Fruit fly (Drosophila melanogaster): ENCODE measurements around the gene chm.
A peak's percentile ranks its signal among the peaks of the same experiment; 100 is the strongest.

Gene chm

DNA sequence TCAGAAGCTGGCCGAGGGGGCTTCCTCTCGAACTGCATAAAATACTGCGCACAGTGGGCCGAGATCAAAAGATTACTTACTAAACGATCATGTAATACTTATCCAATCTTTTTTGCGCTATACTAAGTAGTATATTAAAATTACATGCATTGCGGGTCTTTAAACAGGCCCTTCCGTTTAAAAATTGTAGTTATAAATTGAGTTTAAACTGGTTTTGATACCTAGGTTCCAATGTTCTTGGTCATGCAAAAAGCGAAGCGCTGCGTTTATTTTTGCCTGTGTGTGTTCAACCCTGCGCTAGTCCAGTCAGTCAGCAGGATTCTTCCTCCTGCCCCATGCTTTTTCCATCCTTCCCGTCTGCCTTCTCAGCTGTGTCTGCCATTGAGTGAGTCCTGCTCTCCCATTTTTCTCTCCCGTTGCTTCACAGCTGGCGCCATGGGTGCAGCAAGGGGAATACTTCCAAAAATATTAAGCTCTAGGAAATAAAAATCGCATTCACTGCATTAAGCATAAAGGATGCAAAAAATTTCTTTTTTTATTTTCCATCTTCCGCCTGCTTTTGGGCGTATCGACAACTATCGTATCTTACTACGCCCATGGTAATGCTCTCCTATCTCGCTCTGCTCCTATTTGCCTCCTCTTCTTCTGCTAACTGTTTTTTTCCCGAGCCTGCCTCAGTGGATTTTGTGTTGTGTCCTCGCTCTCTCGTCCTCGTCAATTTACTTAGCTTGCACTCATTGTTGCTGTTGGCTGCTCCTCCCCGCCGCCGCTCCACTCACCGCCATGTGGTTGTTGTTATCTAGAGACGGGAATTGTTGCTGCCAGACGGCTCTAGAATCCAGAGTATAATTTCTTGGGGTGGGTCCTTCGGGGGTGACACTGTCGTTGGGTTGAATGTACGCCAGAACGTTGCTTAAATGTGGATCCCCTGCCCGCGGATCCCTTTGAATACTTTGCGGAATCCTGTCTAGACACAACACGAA is 8.4 kb downstream of the chm start (continued):
- TF ChIP-seq HmgD (GFP tag; optimal IDR thresholded peaks at IDR 0.05) (no peak), Pdp1 (GFP tag; optimal IDR thresholded peaks at IDR 0.05) (peak; percentile 2 to 45), CG11398 (GFP tag; optimal IDR thresholded peaks at IDR 0.05) (peak; percentile 13), sug (tag; optimal IDR thresholded peaks at IDR 0.05) (no peak), ind (GFP tag; optimal IDR thresholded peaks at IDR 0.05) (peak; percentile 67), CG11504 (tag; optimal IDR thresholded peaks at IDR 0.05) (peak; percentile 60), CG12391 (tag; optimal IDR thresholded peaks at IDR 0.05) (peak; percentile 65), Camta (GFP tag; optimal IDR thresholded peaks at IDR 0.05) (peak; percentile 39), CG34224 (GFP tag; IDR thresholded peaks at IDR 0.05; ENCODE audit: partially characterized antibody) (no peak), GATAe (GFP tag; conservative IDR thresholded peaks at IDR 0.05) (no peak), CG14710 (tag; optimal IDR thresholded peaks at IDR 0.05) (peak; percentile 8), PHDP (tag; optimal IDR thresholded peaks at IDR 0.05) (peak; percentile 73), CG8359 (GFP tag; optimal IDR thresholded peaks at IDR 0.05; ENCODE audit: borderline replicate concordance) (no peak), jing (GFP tag; optimal IDR thresholded peaks at IDR 0.05) (no peak), Hsf (GFP tag; optimal IDR thresholded peaks at IDR 0.05) (peak; percentile 63), CG4730 (GFP tag; IDR thresholded peaks at IDR 0.05) (no peak; the same call in 1 of the 2 replicates), CG5180 (GFP tag; optimal IDR thresholded peaks at IDR 0.05) (no peak), wek (GFP tag; optimal IDR thresholded peaks at IDR 0.05) (no peak), ken (GFP tag; IDR thresholded peaks at IDR 0.05) (peak; percentile 30; the same call in 1 of the 3 replicates), Hr51 (GFP tag; optimal IDR thresholded peaks at IDR 0.05) (peak; percentile 20 to 48), CG1832 (GFP tag; optimal IDR thresholded peaks at IDR 0.05) (peak; percentile 47), CG4617 (GFP tag; optimal IDR thresholded peaks at IDR 0.05; ENCODE audit: borderline replicate concordance) (peak; percentile 5), ttk (GFP tag; IDR thresholded peaks at IDR 0.05) (peak; percentile 53; the same call in 1 of the 2 replicates), BEAF-32 (GFP tag; optimal IDR thresholded peaks at IDR 0.05) (no peak), sisA (GFP tag; IDR thresholded peaks at IDR 0.05) (peak; percentile 75), Dip3 (GFP tag; optimal IDR thresholded peaks at IDR 0.05) (peak; percentile 48), danr (GFP tag; IDR thresholded peaks at IDR 0.05) (peak; percentile 37; the same call in 1 of the 2 replicates), CG8281 (tag; optimal IDR thresholded peaks at IDR 0.05) (no peak), CG3407 (GFP tag; optimal IDR thresholded peaks at IDR 0.05) (no peak), bcd (GFP tag; optimal IDR thresholded peaks at IDR 0.05) (peak; percentile 52), D19B (GFP tag; optimal IDR thresholded peaks at IDR 0.05) (peak; percentile 54), al (GFP tag; IDR thresholded peaks at IDR 0.05) (peak; percentile 67), sob (GFP tag; IDR thresholded peaks at IDR 0.05) (peak; percentile 68), CG32532 (GFP tag; IDR thresholded peaks at IDR 0.05) (peak; percentile 87), lola (GFP tag; optimal IDR thresholded peaks at IDR 0.05) (peak in 1 of 3 experiments; percentile 27), CG17385 (GFP tag; optimal IDR thresholded peaks at IDR 0.05) (peak; percentile 68), Med (GFP tag) (peak; percentile 94), Sry-δ (GFP tag; optimal IDR thresholded peaks at IDR 0.05) (peak; percentile 18), CHES-1-like (GFP tag; optimal IDR thresholded peaks at IDR 0.05) (peak; percentile 81), NFAT (GFP tag; IDR thresholded peaks at IDR 0.05) (peak; percentile 65), run (tag; optimal IDR thresholded peaks at IDR 0.05) (no peak), CG10321 (GFP tag; IDR thresholded peaks at IDR 0.05) (no peak), dmrt99B (tag; optimal IDR thresholded peaks at IDR 0.05) (peak; percentile 56), CG10209 (GFP tag; optimal IDR thresholded peaks at IDR 0.05) (peak; percentile 52), CrebB (tag; optimal IDR thresholded peaks at IDR 0.05) (peak; percentile 47), Scr (GFP tag; IDR thresholded peaks at IDR 0.05; ENCODE audit: partially characterized antibody) (no peak), CG34422 (GFP tag; IDR thresholded peaks at IDR 0.05) (peak; percentile 52; the same call in 2 of the 3 replicates)

All from whole organism, embryonic.